Worm (Caenorhabditis elegans) whole organism, mixed stage, embryonic: Measurements from ENCODE around the gene nfya-1.

ENCODE experiments used
- blmp-1 ChIP-seq: fragments of 150-350 bp; optimal IDR thresholded peaks from 2 replicates; lab custom pipeline; 2014; ENCODE audit warnings: missing biosample characterization, missing genetic modification characterization
- drap-1 ChIP-seq: fragments of 200-800 bp; sonication (Bioruptor generic); optimal IDR thresholded peaks from 3 replicates; lab custom pipeline; 2018; ENCODE audit warnings: mild to moderate bottlenecking, missing genetic modification characterization, missing compliant biosample characterization
- hlh-1 ChIP-seq: fragments of 150-350 bp; optimal IDR thresholded peaks from 2 replicates; lab custom pipeline; 2014; ENCODE audit warnings: missing biosample characterization, missing genetic modification reagents, missing genetic modification characterization
- lsy-2 ChIP-seq: fragments of 150-350 bp; optimal IDR thresholded peaks from 2 replicates; lab custom pipeline; 2014; ENCODE audit warnings: missing biosample characterization, missing genetic modification characterization
- mab-5 ChIP-seq: fragments of 150-350 bp; optimal IDR thresholded peaks from 2 replicates; lab custom pipeline; 2014; ENCODE audit warnings: missing biosample characterization, missing genetic modification characterization
- mep-1 ChIP-seq: fragments of 150-350 bp; optimal IDR thresholded peaks from 2 replicates; lab custom pipeline; 2017; ENCODE audit warnings: missing biosample characterization, missing genetic modification reagents, missing genetic modification characterization, inconsistent platforms
- nhr-28 ChIP-seq: fragments of 150-350 bp; optimal IDR thresholded peaks from 2 replicates; lab custom pipeline; 2014; ENCODE audit warnings: missing biosample characterization, missing genetic modification characterization
- nhr-76 ChIP-seq: sonication (generic microtip); optimal IDR thresholded peaks from 2 replicates; lab custom pipeline; 2017; ENCODE audit warnings: missing biosample characterization, missing genetic modification characterization
- snpc-4 ChIP-seq: fragments of 150-350 bp; optimal IDR thresholded peaks from 2 replicates; lab custom pipeline; 2014; ENCODE audit warnings: missing biosample characterization, missing genetic modification characterization
- unc-39 ChIP-seq: fragments of 150-350 bp; optimal IDR thresholded peaks from 2 replicates; lab custom pipeline; 2014; ENCODE audit warnings: missing biosample characterization, missing genetic modification characterization
- ztf-11 ChIP-seq: fragments of 150-350 bp; optimal IDR thresholded peaks from 2 replicates; lab custom pipeline; 2014; ENCODE audit warnings: missing biosample characterization, missing genetic modification characterization

ce11 chrX:11924158-11924557 is 22.5 kb downstream of the nfya-1 start, which contains the start of gene F55G7.1:
- no peak for TF ChIP-seq lsy-2 (tag; lab: Kevin White, UChicago)
- no peak for TF ChIP-seq nhr-28 (tag; lab: Kevin White, UChicago)
- no peak for TF ChIP-seq drap-1 (GFP tag; lab: Kevin White, UChicago)
- TF ChIP-seq snpc-4 (tag; lab: Kevin White, UChicago), result no peak
- TF ChIP-seq mep-1 (tag; lab: Kevin White, UChicago), result no peak
- no peak for TF ChIP-seq ztf-11 (tag; lab: Kevin White, UChicago)
- TF ChIP-seq mab-5 (tag; lab: Kevin White, UChicago), result no peak
- TF ChIP-seq hlh-1 (tag; lab: Kevin White, UChicago), result no peak
- no peak for TF ChIP-seq nhr-76 (tag; lab: Kevin White, UChicago)
- no peak for TF ChIP-seq unc-39 (tag; lab: Kevin White, UChicago)
- TF ChIP-seq blmp-1 (tag; lab: Kevin White, UChicago), result no peak
